Worm (Caenorhabditis elegans) whole organism, L4 larva: ENCODE measurements around the gene F46C5.7.

Source experiments
- Y105C5A.15 ChIP-seq: fragments of 200-800 bp; sonication (Bioruptor generic); IDR thresholded peaks from 2 replicates; pipeline ENCODE4 v1.3.6; 2022; ENCODE audit warnings: missing genetic modification characterization, missing compliant biosample characterization
- daf-19 ChIP-seq: fragments of 200-800 bp; sonication (Bioruptor generic); conservative IDR thresholded peaks from 2 replicates; pipeline ENCODE4 v1.3.6; 2022; ENCODE audit warnings: missing genetic modification characterization, missing compliant biosample characterization
- egl-43 ChIP-seq: fragments of 200-800 bp; sonication (Bioruptor generic); IDR thresholded peaks from 2 replicates; pipeline ENCODE4 v1.3.6; 2022; ENCODE audit warnings: missing genetic modification reagents, missing genetic modification characterization, missing compliant biosample characterization
- mdl-1 ChIP-seq, 2 experiments: fragments of 150-350 bp in 1 of 2; sonication (generic microtip) in 1 of 2; optimal IDR thresholded peaks; 2 replicates each; lab custom pipeline; 2014 to 2017; ENCODE audit warnings: missing biosample characterization in 2 of 2, missing genetic modification characterization in 2 of 2
- nhr-25 ChIP-seq: sonication (generic microtip); optimal IDR thresholded peaks from 2 replicates; lab custom pipeline; 2017; ENCODE audit warnings: missing genetic modification characterization, mild to moderate bottlenecking, missing compliant biosample characterization, antibody characterized with exemption, moderate library complexity, borderline replicate concordance; ENCODE audit not compliant: insufficient read depth
- nhr-28 ChIP-seq: fragments of 150-350 bp; optimal IDR thresholded peaks from 2 replicates; lab custom pipeline; 2014; ENCODE audit warnings: missing biosample characterization, missing genetic modification characterization
- nhr-77 ChIP-seq: fragments of 150-350 bp; optimal IDR thresholded peaks from 2 replicates; lab custom pipeline; 2014; ENCODE audit warnings: missing biosample characterization, missing genetic modification characterization
- vab-7 ChIP-seq: fragments of 200-800 bp; sonication (Bioruptor generic); IDR thresholded peaks from 2 replicates; pipeline ENCODE4 v1.3.6; 2022; ENCODE audit warnings: missing genetic modification reagents, missing genetic modification characterization, missing compliant biosample characterization

DNA sequence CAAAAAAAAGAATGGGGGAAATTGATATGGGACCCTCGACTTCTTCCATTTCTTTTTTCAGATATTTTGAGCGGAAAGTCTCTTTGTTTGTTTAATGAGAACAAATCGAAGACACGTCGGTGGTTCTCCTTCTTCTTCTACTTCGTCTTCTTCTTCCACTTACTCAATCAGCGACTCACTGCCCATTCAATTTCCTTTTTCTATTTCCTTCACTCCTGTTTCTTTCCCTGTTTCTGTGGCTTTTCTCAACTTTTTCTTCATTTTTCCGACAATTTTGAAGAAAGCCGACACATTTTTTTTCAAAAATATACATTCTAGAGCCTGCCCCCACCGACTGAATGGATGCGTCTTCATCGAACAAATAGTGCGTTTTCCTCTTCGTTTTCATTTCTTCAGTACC, 3.3 kb upstream of the F46C5.7 start, which contains the start of gene F46C5.4:
- TF ChIP-seq daf-19 (GFP tag; lab: Robert Waterston, UW), result no peak
- no peak for TF ChIP-seq vab-7 (GFP tag; lab: Robert Waterston, UW)
- no peak for TF ChIP-seq nhr-28 (tag; lab: Kevin White, UChicago)
- no peak for TF ChIP-seq nhr-25 (tag; lab: Kevin White, UChicago)
- TF ChIP-seq Y105C5A.15 (GFP tag; lab: Robert Waterston, UW), result no peak
- TF ChIP-seq egl-43 (GFP tag; lab: Robert Waterston, UW), result no peak
- no peak for TF ChIP-seq nhr-77
- no peak for TF ChIP-seq mdl-1 (tag; optimal IDR thresholded peaks at IDR 0.05; lab: Kevin White, UChicago)
